Worm (Caenorhabditis elegans) whole organism, L3 larva: Measurements from ENCODE around the gene T01G5.8.

Experiments
- R02D3.7 ChIP-seq: fragments of 150-350 bp; optimal IDR thresholded peaks from 2 replicates; lab custom pipeline; 2014; ENCODE audit warnings: missing biosample characterization, missing genetic modification characterization
- ZK546.5 ChIP-seq: sonication (generic microtip); optimal IDR thresholded peaks from 2 replicates; lab custom pipeline; 2017; ENCODE audit warnings: missing biosample characterization, missing genetic modification characterization
- aly-2 ChIP-seq: fragments of 150-350 bp; optimal IDR thresholded peaks from 2 replicates; lab custom pipeline; 2014; ENCODE audit warnings: missing biosample characterization, missing genetic modification characterization
- ama-1 ChIP-seq: fragments of 150-350 bp; optimal IDR thresholded peaks from 2 replicates; lab custom pipeline; 2018
- ceh-16 ChIP-seq: sonication (generic microtip); optimal IDR thresholded peaks from 2 replicates; lab custom pipeline; 2017; ENCODE audit warnings: missing biosample characterization, missing genetic modification characterization
- ceh-82 ChIP-seq: fragments of 150-350 bp; optimal IDR thresholded peaks from 2 replicates; lab custom pipeline; 2014; ENCODE audit warnings: missing biosample characterization, missing genetic modification characterization
- ceh-9 ChIP-seq: sonication (generic microtip); optimal IDR thresholded peaks from 2 replicates; lab custom pipeline; 2018; ENCODE audit warnings: missing biosample characterization, missing genetic modification characterization
- egl-27 ChIP-seq: sonication (generic microtip); optimal IDR thresholded peaks from 4 replicates; lab custom pipeline; 2017; ENCODE audit warnings: missing biosample characterization, missing genetic modification reagents, missing genetic modification characterization
- egl-5 ChIP-seq: fragments of 150-350 bp; optimal IDR thresholded peaks from 2 replicates; lab custom pipeline; 2017; ENCODE audit warnings: missing biosample characterization, missing genetic modification reagents, missing genetic modification characterization, inconsistent platforms
- elt-2 ChIP-seq: sonication (generic microtip); optimal IDR thresholded peaks from 2 replicates; lab custom pipeline; 2016; ENCODE audit warnings: missing genetic modification reagents, mild to moderate bottlenecking, missing genetic modification characterization, missing compliant biosample characterization
- elt-3 ChIP-seq, 3 experiments: fragments of 150-350 bp in 1 of 3; sonication (generic microtip) in 2 of 3; optimal IDR thresholded peaks; 2 replicates in 2 of 3; 4 replicates in 1 of 3; lab custom pipeline; 2014 to 2017; ENCODE audit warnings: missing biosample characterization in 3 of 3, missing genetic modification characterization in 3 of 3
- eor-1 ChIP-seq, 2 experiments: fragments of 150-350 bp; optimal IDR thresholded peaks; 2 replicates each; lab custom pipeline; 2014 to 2018; ENCODE audit warnings: missing biosample characterization in 2 of 2, missing genetic modification characterization in 2 of 2
- fkh-2 ChIP-seq: fragments of 150-350 bp; optimal IDR thresholded peaks from 2 replicates; lab custom pipeline; 2014; ENCODE audit warnings: missing biosample characterization, missing genetic modification reagents, missing genetic modification characterization
- fos-1 ChIP-seq: fragments of 150-350 bp; optimal IDR thresholded peaks from 2 replicates; lab custom pipeline; 2014; ENCODE audit warnings: missing biosample characterization, missing genetic modification characterization
- hmg-11 ChIP-seq: sonication (generic microtip); optimal IDR thresholded peaks from 2 replicates; lab custom pipeline; 2016; ENCODE audit warnings: missing genetic modification characterization, missing compliant biosample characterization
- jun-1 ChIP-seq: fragments of 150-350 bp; optimal IDR thresholded peaks from 2 replicates; lab custom pipeline; 2014; ENCODE audit warnings: missing biosample characterization, missing genetic modification reagents, missing genetic modification characterization
- lin-15B ChIP-seq: fragments of 150-350 bp; optimal IDR thresholded peaks from 2 replicates; lab custom pipeline; 2014; ENCODE audit warnings: missing biosample characterization, missing genetic modification characterization
- mml-1 ChIP-seq: fragments of 150-350 bp; sonication (generic microtip); optimal IDR thresholded peaks from 3 replicates; lab custom pipeline; 2014; ENCODE audit warnings: missing biosample characterization, missing genetic modification characterization
- nhr-11 ChIP-seq: fragments of 150-350 bp; optimal IDR thresholded peaks from 2 replicates; lab custom pipeline; 2014; ENCODE audit warnings: missing biosample characterization, missing genetic modification characterization
- nhr-12 ChIP-seq: fragments of 150-350 bp; optimal IDR thresholded peaks from 2 replicates; lab custom pipeline; 2014; ENCODE audit warnings: missing biosample characterization, missing genetic modification characterization
- nhr-23 ChIP-seq: fragments of 150-350 bp; optimal IDR thresholded peaks from 2 replicates; lab custom pipeline; 2014; ENCODE audit warnings: missing biosample characterization, missing genetic modification reagents, missing genetic modification characterization
- nhr-25 ChIP-seq: sonication (generic microtip); optimal IDR thresholded peaks from 2 replicates; lab custom pipeline; 2017; ENCODE audit warnings: missing biosample characterization, missing genetic modification characterization
- nhr-28 ChIP-seq: fragments of 150-350 bp; optimal IDR thresholded peaks from 2 replicates; lab custom pipeline; 2014; ENCODE audit warnings: missing biosample characterization, missing genetic modification characterization
- nhr-67 ChIP-seq: fragments of 150-350 bp; optimal IDR thresholded peaks from 2 replicates; lab custom pipeline; 2014; ENCODE audit warnings: missing biosample characterization, missing genetic modification characterization
- nhr-76 ChIP-seq: fragments of 150-350 bp; sonication (generic microtip); optimal IDR thresholded peaks from 5 replicates; lab custom pipeline; 2014; ENCODE audit warnings: missing biosample characterization, missing genetic modification characterization
- nhr-77 ChIP-seq: fragments of 150-350 bp; optimal IDR thresholded peaks from 2 replicates; lab custom pipeline; 2014; ENCODE audit warnings: missing biosample characterization, missing genetic modification characterization
- pha-4 ChIP-seq: fragments of 150-350 bp; optimal IDR thresholded peaks from 2 replicates; lab custom pipeline; 2014; ENCODE audit warnings: missing biosample characterization, missing genetic modification reagents, missing genetic modification characterization
- pqm-1 ChIP-seq: fragments of 150-350 bp; optimal IDR thresholded peaks from 2 replicates; lab custom pipeline; 2017; ENCODE audit warnings: missing biosample characterization, missing genetic modification characterization, inconsistent platforms
- sea-2 ChIP-seq: fragments of 150-350 bp; sonication (generic microtip); optimal IDR thresholded peaks from 4 replicates; lab custom pipeline; 2014; ENCODE audit warnings: missing biosample characterization, missing genetic modification reagents, missing genetic modification characterization
- snpc-4 ChIP-seq: fragments of 150-350 bp; optimal IDR thresholded peaks from 2 replicates; lab custom pipeline; 2014; ENCODE audit warnings: missing biosample characterization, missing genetic modification characterization
- tbx-2 ChIP-seq: sonication (generic microtip); optimal IDR thresholded peaks from 2 replicates; lab custom pipeline; 2016; ENCODE audit warnings: mild to moderate bottlenecking, missing genetic modification characterization, missing compliant biosample characterization
- zag-1 ChIP-seq: fragments of 150-350 bp; optimal IDR thresholded peaks from 2 replicates; lab custom pipeline; 2014; ENCODE audit warnings: missing biosample characterization, missing genetic modification characterization
- ztf-11 ChIP-seq: fragments of 150-350 bp; optimal IDR thresholded peaks from 2 replicates; lab custom pipeline; 2014; ENCODE audit warnings: missing biosample characterization, missing genetic modification characterization
- ztf-4 ChIP-seq: fragments of 150-350 bp; optimal IDR thresholded peaks from 2 replicates; lab custom pipeline; 2014; ENCODE audit warnings: missing biosample characterization, missing genetic modification characterization

The T01G5.8 gene

DNA sequence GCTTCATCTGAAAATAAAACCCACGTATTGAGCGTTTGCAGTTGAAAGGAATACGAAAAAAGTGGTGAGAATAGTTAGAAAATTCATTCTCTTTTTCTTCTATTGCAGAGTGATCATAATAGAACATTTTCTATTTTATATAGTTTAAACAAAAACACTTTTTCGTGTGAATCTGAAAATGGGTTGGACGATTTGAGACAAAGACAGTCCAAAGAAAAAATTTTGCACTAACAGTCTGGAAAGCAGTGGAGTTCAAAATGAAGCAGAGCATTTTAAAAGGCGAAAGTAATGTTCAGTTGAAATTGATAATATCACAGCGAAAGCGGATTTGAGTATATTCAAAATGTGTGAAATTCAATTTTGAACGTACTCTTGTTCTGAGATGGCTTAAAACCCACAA lies 27.5 kb upstream of the T01G5.8 start, which contains the start of gene C01G10.18:
C01G10.18 (minus strand) TSS at position 101 of the 400 bp plus-strand sequence.
- TF ChIP-seq ceh-9 (tag; lab: Kevin White, UChicago) (no peak), tbx-2 (tag; lab: Kevin White, UChicago) (no peak), ama-1 (lab: Kevin White, UChicago) (no peak), mml-1 (tag; lab: Kevin White, UChicago) (no peak), snpc-4 (tag; lab: Kevin White, UChicago) (no peak), jun-1 (tag; lab: Kevin White, UChicago) (no peak), sea-2 (no peak), pqm-1 (no peak), pha-4 (tag; lab: Kevin White, UChicago) (no peak), nhr-12 (tag; lab: Kevin White, UChicago) (no peak), ceh-82 (tag; lab: Kevin White, UChicago) (no peak), eor-1 (tag; optimal IDR thresholded peaks at IDR 0.05; lab: Kevin White, UChicago) (no peak), elt-3 (tag; optimal IDR thresholded peaks at IDR 0.05; lab: Kevin White, UChicago) (no peak), lin-15B (no peak), nhr-77 (tag; lab: Kevin White, UChicago) (no peak), fkh-2 (tag; lab: Kevin White, UChicago) (no peak), elt-2 (tag; lab: Kevin White, UChicago) (no peak), nhr-28 (tag; lab: Kevin White, UChicago) (no peak), fos-1 (tag; lab: Kevin White, UChicago) (no peak)

DNA sequence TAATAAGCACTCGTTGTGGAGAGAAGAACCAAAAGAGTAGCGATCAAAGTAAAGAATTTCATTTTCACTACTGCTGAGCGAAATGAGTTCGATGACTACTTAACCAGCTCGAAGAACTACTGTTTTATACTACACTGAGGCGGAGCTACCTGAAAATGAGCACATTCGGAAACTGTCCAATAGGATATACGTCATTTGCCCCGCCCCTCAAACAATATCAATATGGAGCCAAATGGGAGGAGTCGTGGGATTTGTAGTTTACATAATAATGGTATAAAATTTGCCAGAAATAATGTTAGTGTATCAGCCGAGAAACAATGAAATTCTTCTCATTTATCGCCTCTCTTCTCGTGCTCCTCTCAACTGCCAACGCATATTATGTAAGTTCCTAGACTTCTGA lies 26.6 kb upstream of the T01G5.8 start, which contains the start of the genes C01G10.5 and C01G10.4:
C01G10.5 (minus strand) TSS at position 101 of the 400 bp plus-strand sequence.
C01G10.4 (plus strand) TSS at position 303 of the 400 bp plus-strand sequence.
- TF ChIP-seq nhr-23 (tag; lab: Kevin White, UChicago): no peak

DNA sequence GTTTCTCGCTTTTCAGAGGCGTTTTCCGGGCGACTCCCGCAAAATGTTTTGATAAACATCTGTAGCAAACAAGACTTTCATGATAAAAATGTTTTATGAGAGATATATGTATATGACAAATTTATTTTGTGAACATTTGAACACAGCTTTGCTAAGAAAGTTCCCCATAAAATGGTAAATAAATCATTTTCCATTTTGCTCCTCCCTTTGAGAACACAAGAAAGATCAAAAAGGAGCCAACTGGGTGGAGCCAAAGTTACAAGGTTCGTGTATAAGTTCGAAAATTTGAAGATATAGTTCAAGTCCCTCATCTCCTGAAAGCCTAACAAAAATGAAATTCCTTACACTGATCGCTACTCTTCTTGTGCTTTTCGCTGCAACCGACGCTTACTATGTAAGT lies 25.6 kb upstream of the T01G5.8 start, which contains the start of gene C01G10.17:
C01G10.17 (plus strand) TSS at position 301 of the 400 bp plus-strand sequence.
- TF ChIP-seq eor-1 (tag; optimal IDR thresholded peaks at IDR 0.05; lab: Kevin White, UChicago) (no peak), snpc-4 (tag; lab: Kevin White, UChicago) (no peak), nhr-12 (tag; lab: Kevin White, UChicago) (no peak), nhr-77 (tag; lab: Kevin White, UChicago) (no peak), lin-15B (no peak), ztf-4 (tag; lab: Kevin White, UChicago) (no peak), nhr-23 (tag; lab: Kevin White, UChicago) (no peak), egl-5 (tag; lab: Kevin White, UChicago) (no peak), ceh-16 (tag; lab: Kevin White, UChicago) (no peak), ZK546.5 (no peak), nhr-11 (tag; lab: Kevin White, UChicago) (no peak), ama-1 (lab: Kevin White, UChicago) (no peak), elt-3 (tag; optimal IDR thresholded peaks at IDR 0.05; lab: Kevin White, UChicago) (no peak), jun-1 (tag; lab: Kevin White, UChicago) (no peak), elt-2 (tag; lab: Kevin White, UChicago) (no peak)

- TF ChIP-seq eor-1 (tag; optimal IDR thresholded peaks at IDR 0.05; lab: Kevin White, UChicago) (no peak), pha-4 (tag; lab: Kevin White, UChicago) (peak; percentile 77), nhr-76 (tag; lab: Kevin White, UChicago) (no peak)
Measured at ce11 chrV:15092666-15093065, 23.4 kb upstream of the T01G5.8 start, which contains the start of gene txt-12. txt-12 (plus strand) TSS chrV:15092966.

DNA sequence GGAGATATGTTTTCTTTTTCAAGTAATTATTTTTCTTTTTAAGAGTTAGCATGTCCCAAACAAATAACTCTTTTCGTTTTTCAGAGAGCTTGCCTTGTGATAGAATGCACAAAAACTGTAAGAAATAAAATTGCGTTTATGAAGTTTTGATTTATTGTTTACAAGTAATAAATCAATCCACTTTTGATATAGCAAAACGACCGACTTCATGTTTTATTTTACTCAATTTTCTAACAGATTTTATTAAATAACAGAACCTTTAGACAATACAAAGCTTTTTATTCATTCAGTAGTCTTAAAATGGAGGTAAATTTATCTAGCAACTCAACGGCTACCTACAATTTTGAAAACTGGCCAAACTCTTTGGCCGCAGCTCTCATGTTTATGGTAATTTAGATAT lies 21.3 kb upstream of the T01G5.8 start, which contains the start of gene srx-78:
srx-78 (plus strand) TSS at position 301 of the 400 bp plus-strand sequence.
- TF ChIP-seq ceh-9 (tag; lab: Kevin White, UChicago) (no peak), hmg-11 (no peak), nhr-25 (tag; lab: Kevin White, UChicago) (no peak), zag-1 (tag; lab: Kevin White, UChicago) (no peak), ceh-16 (tag; lab: Kevin White, UChicago) (no peak), nhr-11 (tag; lab: Kevin White, UChicago) (no peak), ztf-4 (tag; lab: Kevin White, UChicago) (no peak), pqm-1 (no peak), lin-15B (no peak), R02D3.7 (no peak), nhr-76 (tag; lab: Kevin White, UChicago) (no peak), ztf-11 (tag; lab: Kevin White, UChicago) (no peak), elt-2 (tag; lab: Kevin White, UChicago) (no peak), egl-27 (tag; lab: Kevin White, UChicago) (no peak), nhr-67 (tag; lab: Kevin White, UChicago) (no peak), fos-1 (tag; lab: Kevin White, UChicago) (no peak), aly-2 (tag; lab: Kevin White, UChicago) (no peak)
